Worm (Caenorhabditis elegans): ENCODE measurements around the gene nlt-1.

DNA sequence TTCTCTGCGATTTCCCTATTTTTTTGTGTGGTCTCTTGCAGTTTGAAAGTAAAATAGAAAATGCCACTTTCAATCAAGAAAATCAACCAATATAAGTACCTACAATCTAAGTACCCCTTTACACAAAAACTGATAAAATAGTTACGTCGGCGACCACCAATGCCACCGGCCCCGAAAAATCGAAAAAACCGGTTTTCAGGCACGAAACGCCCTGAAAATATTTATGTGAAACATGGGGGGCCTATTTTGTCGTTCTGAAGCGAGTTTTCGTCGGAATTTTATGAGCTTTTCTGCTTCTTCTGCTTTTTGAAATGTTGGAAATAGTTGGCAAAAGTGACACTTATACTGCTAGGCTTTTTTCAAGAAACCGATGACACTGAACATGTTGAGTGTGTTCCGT is 12.3 kb downstream of the nlt-1 start:
- no peak for TF ChIP-seq ama-1 (optimal IDR thresholded peaks at IDR 0.05)
- TF ChIP-seq nhr-10 (tag; optimal IDR thresholded peaks at IDR 0.05), result no peak
- TF ChIP-seq lsy-2 (tag; optimal IDR thresholded peaks at IDR 0.05), result no peak
- TF ChIP-seq fos-1 (tag; optimal IDR thresholded peaks at IDR 0.05), result no peak
- no peak for TF ChIP-seq sem-4 (tag; optimal IDR thresholded peaks at IDR 0.05)
- no peak for TF ChIP-seq zag-1 (tag; optimal IDR thresholded peaks at IDR 0.05)
- no peak for TF ChIP-seq elt-1 (tag; optimal IDR thresholded peaks at IDR 0.05)
- TF ChIP-seq elt-3 (tag; optimal IDR thresholded peaks at IDR 0.05), result no peak
- no peak for TF ChIP-seq egl-27 (tag; optimal IDR thresholded peaks at IDR 0.05)
- no peak for TF ChIP-seq nhr-11 (tag; optimal IDR thresholded peaks at IDR 0.05)
- no peak for TF ChIP-seq nhr-12 (tag; optimal IDR thresholded peaks at IDR 0.05)
- TF ChIP-seq snpc-4 (tag; optimal IDR thresholded peaks at IDR 0.05), result no peak
- no peak for TF ChIP-seq lin-39 (tag; optimal IDR thresholded peaks at IDR 0.05)
